Worm (Caenorhabditis elegans) whole organism, early embryonic: ENCODE results near the gene srx-46.

Source experiments
- aly-1 ChIP-seq: sonication (generic microtip); optimal IDR thresholded peaks from 2 replicates; lab custom pipeline; 2016; ENCODE audit warnings: missing genetic modification characterization, missing compliant biosample characterization
- ama-1 ChIP-seq: fragments of 150-350 bp; optimal IDR thresholded peaks from 2 replicates; lab custom pipeline; 2014
- ceh-13 ChIP-seq: fragments of 200-800 bp; sonication (Bioruptor generic); optimal IDR thresholded peaks from 2 replicates; lab custom pipeline; 2018; ENCODE audit warnings: mild to moderate bottlenecking, missing genetic modification characterization, missing compliant biosample characterization
- flt-1 ChIP-seq: fragments of 200-800 bp; sonication (Bioruptor generic); IDR thresholded peaks from 2 replicates; pipeline ENCODE4 v1.3.6; 2022; ENCODE audit warnings: missing genetic modification characterization, missing compliant biosample characterization
- sea-1 ChIP-seq: fragments of 200-800 bp; sonication (Bioruptor generic); conservative IDR thresholded peaks from 2 replicates; pipeline ENCODE4 v1.3.6; 2022; ENCODE audit warnings: missing genetic modification characterization, missing compliant biosample characterization
- tbx-11 ChIP-seq: fragments of 200-800 bp; sonication (Bioruptor generic); IDR thresholded peaks from 2 replicates; pipeline ENCODE4 v1.3.6; 2022; ENCODE audit warnings: missing genetic modification characterization, missing compliant biosample characterization
- tbx-37 ChIP-seq: fragments of 200-800 bp; sonication (Bioruptor generic); conservative IDR thresholded peaks from 2 replicates; pipeline ENCODE4 v1.3.6; 2022; ENCODE audit warnings: missing genetic modification reagents, missing genetic modification characterization, missing compliant biosample characterization

ce11 chrV:9375378-9375777 is 22.3 kb downstream of the srx-46 start, which contains the start of gene E02C12.9:
- no peak for TF ChIP-seq ama-1 (lab: Kevin White, UChicago)
- TF ChIP-seq tbx-11 (GFP tag; lab: Robert Waterston, UW) = no peak
- no peak for TF ChIP-seq flt-1 (GFP tag; lab: Robert Waterston, UW)
- no peak for TF ChIP-seq tbx-37 (GFP tag; lab: Robert Waterston, UW)
- TF ChIP-seq aly-1 (tag; lab: Kevin White, UChicago) = no peak
- TF ChIP-seq sea-1 = no peak
- TF ChIP-seq ceh-13 (GFP tag; lab: Kevin White, UChicago) = no peak
